Worm (Caenorhabditis elegans): ENCODE measurements around the gene T24A6.1.

- TF ChIP-seq unc-55 (GFP tag; optimal IDR thresholded peaks at IDR 0.05) (no peak), nhr-11 (tag; optimal IDR thresholded peaks at IDR 0.05) (no peak)
Observed at ce11 chrV:3600570-3600969, 41.7 kb downstream of the T24A6.1 start, which contains the start of gene T22F3.7.

Measured in whole organism, L2 larva.